Worm (Caenorhabditis elegans) whole organism, late embryonic: ENCODE data around the gene T05G5.1.

Source experiments
- C08G9.2 ChIP-seq: sonication (generic microtip); optimal IDR thresholded peaks from 2 replicates; lab custom pipeline; 2016; ENCODE audit warnings: mild to moderate bottlenecking, missing genetic modification characterization, moderate library complexity, missing compliant biosample characterization
- C38D4.7 ChIP-seq: fragments of 200-800 bp; sonication (Bioruptor generic); optimal IDR thresholded peaks from 2 replicates; lab custom pipeline; 2018; ENCODE audit warnings: mild to moderate bottlenecking, missing genetic modification characterization, moderate library complexity, missing compliant biosample characterization
- F13H6.1 ChIP-seq: sonication (generic microtip); optimal IDR thresholded peaks from 2 replicates; lab custom pipeline; 2016; ENCODE audit warnings: missing genetic modification characterization, missing compliant biosample characterization
- K09A11.1 ChIP-seq: sonication (generic microtip); optimal IDR thresholded peaks from 2 replicates; lab custom pipeline; 2017; ENCODE audit warnings: antibody characterized with exemption, mild to moderate bottlenecking, missing genetic modification characterization, missing compliant biosample characterization; ENCODE audit not compliant: insufficient read depth
- ceh-14 ChIP-seq: sonication (generic microtip); optimal IDR thresholded peaks from 2 replicates; lab custom pipeline; 2016; ENCODE audit warnings: missing genotype, missing genetic modification characterization, missing compliant biosample characterization
- ceh-18 ChIP-seq: sonication (generic microtip); optimal IDR thresholded peaks from 2 replicates; lab custom pipeline; 2016; ENCODE audit warnings: missing genetic modification characterization, missing compliant biosample characterization
- ceh-19 ChIP-seq: fragments of 200-800 bp; sonication (Bioruptor generic); optimal IDR thresholded peaks from 2 replicates; lab custom pipeline; 2018; ENCODE audit warnings: mild to moderate bottlenecking, missing genetic modification characterization, missing compliant biosample characterization
- ceh-34 ChIP-seq: sonication (generic microtip); optimal IDR thresholded peaks from 2 replicates; lab custom pipeline; 2016; ENCODE audit warnings: mild to moderate bottlenecking, missing genetic modification characterization, missing compliant biosample characterization
- ceh-48 ChIP-seq: sonication (generic microtip); optimal IDR thresholded peaks from 2 replicates; lab custom pipeline; 2016; ENCODE audit warnings: missing genetic modification characterization, inconsistent platforms, missing compliant biosample characterization
- ceh-6 ChIP-seq: fragments of 200-800 bp; sonication (Bioruptor generic); optimal IDR thresholded peaks from 2 replicates; lab custom pipeline; 2018; ENCODE audit warnings: mild to moderate bottlenecking, missing genetic modification characterization, missing compliant biosample characterization
- ceh-9 ChIP-seq: sonication (generic microtip); optimal IDR thresholded peaks from 2 replicates; lab custom pipeline; 2016; ENCODE audit warnings: mild to moderate bottlenecking, missing genetic modification characterization, inconsistent platforms, missing compliant biosample characterization
- dmd-4 ChIP-seq: sonication (generic microtip); optimal IDR thresholded peaks from 2 replicates; lab custom pipeline; 2016; ENCODE audit warnings: borderline replicate concordance, missing genetic modification characterization, missing compliant biosample characterization
- dve-1 ChIP-seq: sonication (generic microtip); optimal IDR thresholded peaks from 2 replicates; lab custom pipeline; 2017; ENCODE audit warnings: antibody characterized with exemption, mild to moderate bottlenecking, missing genetic modification characterization, missing compliant biosample characterization
- elt-2 ChIP-seq: sonication (generic microtip); optimal IDR thresholded peaks from 2 replicates; lab custom pipeline; 2016; ENCODE audit warnings: missing genetic modification reagents, missing genetic modification characterization, missing compliant biosample characterization
- elt-4 ChIP-seq: sonication (generic microtip); optimal IDR thresholded peaks from 2 replicates; lab custom pipeline; 2016; ENCODE audit warnings: missing genetic modification characterization, missing compliant biosample characterization
- ets-4 ChIP-seq: sonication (generic microtip); optimal IDR thresholded peaks from 2 replicates; lab custom pipeline; 2016; ENCODE audit warnings: missing genetic modification characterization, missing compliant biosample characterization
- fkh-6 ChIP-seq: sonication (generic microtip); optimal IDR thresholded peaks from 2 replicates; lab custom pipeline; 2016; ENCODE audit warnings: missing genetic modification characterization, missing compliant biosample characterization
- hlh-13 ChIP-seq: fragments of 200-800 bp; sonication (Bioruptor generic); optimal IDR thresholded peaks from 2 replicates; lab custom pipeline; 2018; ENCODE audit warnings: mild to moderate bottlenecking, missing genetic modification characterization, missing compliant biosample characterization
- hlh-30 ChIP-seq: sonication (generic microtip); optimal IDR thresholded peaks from 2 replicates; lab custom pipeline; 2017; ENCODE audit warnings: antibody characterized with exemption, missing genetic modification characterization, missing compliant biosample characterization; ENCODE audit not compliant: insufficient read depth
- hlh-8 ChIP-seq: sonication (generic microtip); optimal IDR thresholded peaks from 2 replicates; lab custom pipeline; 2016; ENCODE audit warnings: missing genotype, missing genetic modification characterization, missing compliant biosample characterization
- lim-6 ChIP-seq: sonication (generic microtip); optimal IDR thresholded peaks from 2 replicates; lab custom pipeline; 2016; ENCODE audit warnings: missing genetic modification characterization, missing compliant biosample characterization
- madf-2 ChIP-seq: sonication (generic microtip); optimal IDR thresholded peaks from 2 replicates; lab custom pipeline; 2017; ENCODE audit warnings: missing genetic modification characterization, missing compliant biosample characterization
- nfya-1 ChIP-seq: sonication (generic microtip); optimal IDR thresholded peaks from 2 replicates; lab custom pipeline; 2017; ENCODE audit warnings: missing genetic modification characterization, mild to moderate bottlenecking, missing compliant biosample characterization, antibody characterized with exemption, moderate library complexity
- nhr-232 ChIP-seq: sonication (generic microtip); optimal IDR thresholded peaks from 2 replicates; lab custom pipeline; 2016; ENCODE audit warnings: missing genetic modification characterization, missing compliant biosample characterization
- npax-4 ChIP-seq: sonication (generic microtip); optimal IDR thresholded peaks from 2 replicates; lab custom pipeline; 2016; ENCODE audit warnings: missing genetic modification characterization, missing compliant biosample characterization
- odd-2 ChIP-seq: sonication (generic microtip); optimal IDR thresholded peaks from 2 replicates; lab custom pipeline; 2017; ENCODE audit warnings: antibody characterized with exemption, mild to moderate bottlenecking, missing genetic modification characterization, missing compliant biosample characterization
- pag-3 ChIP-seq: sonication (generic microtip); optimal IDR thresholded peaks from 2 replicates; lab custom pipeline; 2016; ENCODE audit warnings: missing compliant biosample characterization, missing genetic modification characterization, borderline replicate concordance
- pat-9 ChIP-seq: fragments of 200-800 bp; sonication (Bioruptor generic); optimal IDR thresholded peaks from 2 replicates; lab custom pipeline; 2018; ENCODE audit warnings: mild to moderate bottlenecking, missing genetic modification characterization, moderate library complexity, missing compliant biosample characterization
- pha-2 ChIP-seq: sonication (generic microtip); optimal IDR thresholded peaks from 2 replicates; lab custom pipeline; 2017; ENCODE audit warnings: mild to moderate bottlenecking, missing genetic modification characterization, missing compliant biosample characterization
- pqm-1 ChIP-seq: sonication (generic microtip); optimal IDR thresholded peaks from 2 replicates; lab custom pipeline; 2016; ENCODE audit warnings: missing genetic modification characterization, missing compliant biosample characterization
- pros-1 ChIP-seq: fragments of 150-350 bp; optimal IDR thresholded peaks from 2 replicates; lab custom pipeline; 2014; ENCODE audit warnings: missing biosample characterization, missing genetic modification reagents, missing genetic modification characterization
- ref-2 ChIP-seq: sonication (generic microtip); optimal IDR thresholded peaks from 2 replicates; lab custom pipeline; 2016; ENCODE audit warnings: missing genetic modification characterization, missing compliant biosample characterization
- rnt-1 ChIP-seq: sonication (generic microtip); optimal IDR thresholded peaks from 2 replicates; lab custom pipeline; 2016; ENCODE audit warnings: missing genetic modification characterization, missing compliant biosample characterization
- sdc-2 ChIP-seq: sonication (generic microtip); optimal IDR thresholded peaks from 2 replicates; lab custom pipeline; 2016; ENCODE audit warnings: missing genotype, missing genetic modification characterization, missing compliant biosample characterization
- syd-9 ChIP-seq: sonication (generic microtip); optimal IDR thresholded peaks from 2 replicates; lab custom pipeline; 2016; ENCODE audit warnings: mild to moderate bottlenecking, missing genetic modification characterization, moderate library complexity, missing compliant biosample characterization
- ttx-3 ChIP-seq: sonication (generic microtip); optimal IDR thresholded peaks from 2 replicates; lab custom pipeline; 2016; ENCODE audit warnings: missing genetic modification reagents, missing genetic modification characterization, missing compliant biosample characterization
- unc-3 ChIP-seq, 2 experiments: fragments of 200-800 bp in 1 of 2; sonication (Bioruptor generic) in 1 of 2; sonication (generic microtip) in 1 of 2; conservative IDR thresholded peaks in 1 of 2; optimal IDR thresholded peaks in 1 of 2; 2 replicates each; pipeline versions ENCODE4 v1.3.6 to Lab custom; 2016 to 2022; ENCODE audit warnings: missing compliant biosample characterization in 2 of 2, missing genetic modification characterization in 2 of 2, missing genetic modification reagents in 1 of 2
- unc-42 ChIP-seq: sonication (generic microtip); optimal IDR thresholded peaks from 2 replicates; lab custom pipeline; 2016; ENCODE audit warnings: missing genotype, missing genetic modification characterization, missing compliant biosample characterization
- unc-86 ChIP-seq: sonication (generic microtip); optimal IDR thresholded peaks from 2 replicates; lab custom pipeline; 2016; ENCODE audit warnings: missing genetic modification characterization, missing compliant biosample characterization

T05G5.1 gene

ce11 chrIII:9705157-9705905 is 37.8 kb downstream of the T05G5.1 start:
- peak; percentile 37 for TF ChIP-seq nhr-232 (tag; lab: Kevin White, UChicago)
- TF ChIP-seq hlh-30 (tag; lab: Kevin White, UChicago): no peak
- no peak for TF ChIP-seq unc-42
- no peak for TF ChIP-seq elt-2
- TF ChIP-seq pqm-1: no peak
- TF ChIP-seq ref-2 (tag; lab: Kevin White, UChicago): no peak
- TF ChIP-seq npax-4: no peak
- TF ChIP-seq ceh-6 (GFP tag; lab: Kevin White, UChicago): no peak
- no peak for TF ChIP-seq pat-9
- TF ChIP-seq unc-3 (GFP tag; conservative IDR thresholded peaks at IDR 0.05; lab: Robert Waterston, UW): no peak
- TF ChIP-seq unc-3 (tag; optimal IDR thresholded peaks at IDR 0.05; lab: Kevin White, UChicago): no peak
- TF ChIP-seq elt-4 (tag; lab: Kevin White, UChicago): no peak
- TF ChIP-seq hlh-8 (tag; lab: Kevin White, UChicago): no peak
- peak; percentile 15 for TF ChIP-seq nfya-1 (tag; lab: Kevin White, UChicago)
- no peak for TF ChIP-seq dmd-4 (tag; lab: Kevin White, UChicago)
- TF ChIP-seq odd-2 (tag; lab: Kevin White, UChicago): no peak
- no peak for TF ChIP-seq hlh-13 (GFP tag; lab: Kevin White, UChicago)
- TF ChIP-seq F13H6.1 (tag; lab: Kevin White, UChicago): no peak
- no peak for TF ChIP-seq pha-2 (tag; lab: Kevin White, UChicago)
- no peak for TF ChIP-seq ceh-34
- TF ChIP-seq madf-2: no peak
- TF ChIP-seq syd-9 (tag; lab: Kevin White, UChicago): no peak
- no peak for TF ChIP-seq K09A11.1 (tag; lab: Kevin White, UChicago)
- no peak for TF ChIP-seq C38D4.7 (GFP tag; lab: Kevin White, UChicago)
- no peak for TF ChIP-seq unc-86
- peak; percentile 13 for TF ChIP-seq C08G9.2
- TF ChIP-seq dve-1: no peak
- TF ChIP-seq fkh-6 (tag; lab: Kevin White, UChicago): peak; percentile 4
- TF ChIP-seq pag-3 (tag; lab: Kevin White, UChicago): no peak
- no peak for TF ChIP-seq rnt-1
- TF ChIP-seq sdc-2: peak; percentile 8
- no peak for TF ChIP-seq lim-6 (tag; lab: Kevin White, UChicago)
- TF ChIP-seq ceh-19 (GFP tag; lab: Kevin White, UChicago): no peak
- no peak for TF ChIP-seq ceh-9 (tag; lab: Kevin White, UChicago)
- TF ChIP-seq ceh-14 (tag; lab: Kevin White, UChicago): no peak

ce11 chrIII:9704606-9704938 is 38.6 kb downstream of the T05G5.1 start:
- TF ChIP-seq hlh-13 (GFP tag; lab: Kevin White, UChicago) (no peak), ceh-48 (no peak), ets-4 (tag; lab: Kevin White, UChicago) (no peak), nfya-1 (tag; lab: Kevin White, UChicago) (peak; percentile 2), ttx-3 (tag; lab: Kevin White, UChicago) (no peak), ceh-18 (tag; lab: Kevin White, UChicago) (no peak), pros-1 (no peak), odd-2 (tag; lab: Kevin White, UChicago) (no peak)
